Worm (Caenorhabditis elegans) whole organism, mixed stage, embryonic: ENCODE data around the gene W03A5.6.

ENCODE experiments used
- M03D4.4 ChIP-seq: sonication (generic microtip); optimal IDR thresholded peaks from 2 replicates; lab custom pipeline; 2017; ENCODE audit warnings: mild to moderate bottlenecking, missing genetic modification characterization, missing compliant biosample characterization
- bed-3 ChIP-seq: fragments of 200-800 bp; sonication (Bioruptor generic); optimal IDR thresholded peaks from 3 replicates; lab custom pipeline; 2018; ENCODE audit warnings: mild to moderate bottlenecking, missing genetic modification characterization, moderate library complexity, missing compliant biosample characterization
- blmp-1 ChIP-seq: fragments of 150-350 bp; optimal IDR thresholded peaks from 2 replicates; lab custom pipeline; 2014; ENCODE audit warnings: missing biosample characterization, missing genetic modification characterization
- ceh-39 ChIP-seq: fragments of 150-350 bp; optimal IDR thresholded peaks from 2 replicates; lab custom pipeline; 2014; ENCODE audit warnings: missing biosample characterization, missing genetic modification characterization
- ceh-83 ChIP-seq: fragments of 200-800 bp; sonication (Bioruptor generic); optimal IDR thresholded peaks from 2 replicates; lab custom pipeline; 2018; ENCODE audit warnings: mild to moderate bottlenecking, missing genetic modification characterization, missing compliant biosample characterization
- ces-1 ChIP-seq: fragments of 150-350 bp; optimal IDR thresholded peaks from 2 replicates; lab custom pipeline; 2014; ENCODE audit warnings: missing biosample characterization, missing genetic modification reagents, missing genetic modification characterization
- elt-1 ChIP-seq: sonication (generic microtip); optimal IDR thresholded peaks from 2 replicates; lab custom pipeline; 2017; ENCODE audit warnings: missing genetic modification characterization, mild to moderate bottlenecking, missing compliant biosample characterization, antibody characterized with exemption, moderate library complexity, borderline replicate concordance; ENCODE audit not compliant: insufficient read depth
- flh-1 ChIP-seq: fragments of 200-800 bp; sonication (Bioruptor generic); optimal IDR thresholded peaks from 2 replicates; lab custom pipeline; 2018; ENCODE audit warnings: mild to moderate bottlenecking, missing genetic modification characterization, moderate library complexity, missing compliant biosample characterization
- ham-2 ChIP-seq: fragments of 200-800 bp; sonication (Bioruptor generic); optimal IDR thresholded peaks from 2 replicates; lab custom pipeline; 2018; ENCODE audit warnings: mild to moderate bottlenecking, missing genetic modification characterization, missing compliant biosample characterization
- hlh-1 ChIP-seq: fragments of 150-350 bp; optimal IDR thresholded peaks from 2 replicates; lab custom pipeline; 2014; ENCODE audit warnings: missing biosample characterization, missing genetic modification reagents, missing genetic modification characterization
- lin-13 ChIP-seq: fragments of 150-350 bp; optimal IDR thresholded peaks from 2 replicates; lab custom pipeline; 2014; ENCODE audit warnings: missing biosample characterization, missing genetic modification characterization
- lin-32 ChIP-seq: fragments of 200-800 bp; sonication (Bioruptor generic); optimal IDR thresholded peaks from 2 replicates; lab custom pipeline; 2018; ENCODE audit warnings: mild to moderate bottlenecking, missing genetic modification characterization, missing compliant biosample characterization
- mab-5 ChIP-seq: fragments of 150-350 bp; optimal IDR thresholded peaks from 2 replicates; lab custom pipeline; 2014; ENCODE audit warnings: missing biosample characterization, missing genetic modification characterization
- mep-1 ChIP-seq: fragments of 150-350 bp; optimal IDR thresholded peaks from 2 replicates; lab custom pipeline; 2017; ENCODE audit warnings: missing biosample characterization, missing genetic modification reagents, missing genetic modification characterization, inconsistent platforms
- mls-2 ChIP-seq: sonication (generic microtip); optimal IDR thresholded peaks from 2 replicates; lab custom pipeline; 2016; ENCODE audit warnings: mild to moderate bottlenecking, missing genetic modification characterization, moderate library complexity, missing compliant biosample characterization
- nhr-2 ChIP-seq: fragments of 150-350 bp; optimal IDR thresholded peaks from 2 replicates; lab custom pipeline; 2014; ENCODE audit warnings: missing biosample characterization, missing genetic modification characterization
- nhr-237 ChIP-seq: fragments of 150-350 bp; optimal IDR thresholded peaks from 2 replicates; lab custom pipeline; 2014; ENCODE audit warnings: missing biosample characterization, missing genetic modification characterization
- nhr-28 ChIP-seq: fragments of 150-350 bp; optimal IDR thresholded peaks from 2 replicates; lab custom pipeline; 2014; ENCODE audit warnings: missing biosample characterization, missing genetic modification characterization
- nhr-76 ChIP-seq: sonication (generic microtip); optimal IDR thresholded peaks from 2 replicates; lab custom pipeline; 2017; ENCODE audit warnings: missing biosample characterization, missing genetic modification characterization
- pha-4 ChIP-seq: fragments of 150-350 bp; optimal IDR thresholded peaks from 2 replicates; lab custom pipeline; 2018; ENCODE audit warnings: missing biosample characterization, missing genetic modification reagents, missing genetic modification characterization
- sem-2 ChIP-seq: fragments of 200-800 bp; sonication (Bioruptor generic); optimal IDR thresholded peaks from 2 replicates; lab custom pipeline; 2018; ENCODE audit warnings: mild to moderate bottlenecking, missing genetic modification characterization, missing compliant biosample characterization
- snpc-4 ChIP-seq: fragments of 150-350 bp; optimal IDR thresholded peaks from 2 replicates; lab custom pipeline; 2014; ENCODE audit warnings: missing biosample characterization, missing genetic modification characterization
- sptf-1 ChIP-seq: sonication (generic microtip); optimal IDR thresholded peaks from 2 replicates; lab custom pipeline; 2017; ENCODE audit warnings: mild to moderate bottlenecking, missing genetic modification characterization, moderate library complexity, missing compliant biosample characterization
- unc-120 ChIP-seq: sonication (generic microtip); optimal IDR thresholded peaks from 2 replicates; lab custom pipeline; 2017; ENCODE audit warnings: missing genetic modification characterization, missing compliant biosample characterization; ENCODE audit not compliant: poor library complexity, severe bottlenecking
- unc-39 ChIP-seq: fragments of 150-350 bp; optimal IDR thresholded peaks from 2 replicates; lab custom pipeline; 2014; ENCODE audit warnings: missing biosample characterization, missing genetic modification characterization
- unc-62 ChIP-seq: fragments of 150-350 bp; optimal IDR thresholded peaks from 2 replicates; lab custom pipeline; 2014; ENCODE audit warnings: missing biosample characterization, missing genetic modification reagents, missing genetic modification characterization
- zip-8 ChIP-seq: fragments of 150-350 bp; optimal IDR thresholded peaks from 2 replicates; lab custom pipeline; 2014; ENCODE audit warnings: missing biosample characterization, missing genetic modification characterization

Gene W03A5.6

DNA sequence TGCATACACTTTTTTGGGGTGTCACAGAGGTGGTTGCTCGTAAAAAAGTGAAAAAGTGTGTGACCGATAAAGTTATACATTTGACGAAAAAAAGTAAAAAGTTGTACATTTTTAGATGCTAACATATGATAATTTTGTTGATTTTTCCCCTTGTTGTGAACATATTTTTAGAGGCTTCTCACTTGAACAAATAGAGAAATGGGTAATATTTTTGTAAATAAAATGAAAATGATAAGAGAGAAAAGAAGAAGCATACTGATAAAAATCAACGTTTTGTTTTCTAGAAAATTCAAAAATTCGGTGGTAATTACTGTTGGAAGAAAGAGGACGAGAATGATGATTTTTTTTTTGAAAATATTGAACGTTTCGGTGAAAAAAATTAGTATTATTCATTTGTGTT is 20.2 kb downstream of the W03A5.6 start:
- TF ChIP-seq mep-1, result no peak
- TF ChIP-seq ces-1, result no peak
- no peak for TF ChIP-seq sem-2
- no peak for TF ChIP-seq elt-1 (tag; lab: Kevin White, UChicago)
- no peak for TF ChIP-seq ceh-39
- TF ChIP-seq zip-8 (tag; lab: Kevin White, UChicago), result no peak
- no peak for TF ChIP-seq sptf-1
- no peak for TF ChIP-seq nhr-76 (tag; lab: Kevin White, UChicago)
- no peak for TF ChIP-seq mls-2 (tag; lab: Kevin White, UChicago)
- no peak for TF ChIP-seq unc-39 (tag; lab: Kevin White, UChicago)
- no peak for TF ChIP-seq ceh-83 (GFP tag; lab: Kevin White, UChicago)
- no peak for TF ChIP-seq pha-4
- no peak for TF ChIP-seq ham-2
- no peak for TF ChIP-seq nhr-28 (tag; lab: Kevin White, UChicago)
- TF ChIP-seq nhr-237 (tag; lab: Kevin White, UChicago), result no peak
- TF ChIP-seq flh-1, result no peak
- TF ChIP-seq unc-120 (tag; lab: Kevin White, UChicago), result no peak
- TF ChIP-seq M03D4.4 (tag; lab: Kevin White, UChicago), result no peak

DNA sequence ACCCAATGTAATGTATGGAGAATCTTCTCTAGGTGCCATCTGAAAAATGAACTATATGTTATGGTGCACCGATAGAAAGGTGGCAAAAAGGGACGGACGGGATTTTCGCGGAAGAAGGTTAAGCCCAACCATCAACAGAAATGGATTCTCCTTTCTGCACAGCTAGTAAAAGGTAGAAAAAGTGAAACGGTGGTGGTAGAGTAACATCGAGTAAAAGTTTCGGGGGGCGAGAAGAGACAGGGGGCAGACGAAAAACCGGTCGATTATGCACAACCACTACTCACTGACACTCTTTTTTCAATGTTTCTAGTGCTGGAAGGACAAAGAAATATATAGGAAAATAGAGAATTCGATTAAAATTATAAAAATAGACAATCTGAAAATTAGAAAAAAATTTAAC is 20.9 kb downstream of the W03A5.6 start:
- TF ChIP-seq snpc-4 (tag; lab: Kevin White, UChicago) (no peak), bed-3 (no peak), ces-1 (no peak), unc-120 (tag; lab: Kevin White, UChicago) (no peak), blmp-1 (tag; lab: Kevin White, UChicago) (no peak), mab-5 (no peak), nhr-76 (tag; lab: Kevin White, UChicago) (no peak), lin-13 (tag; lab: Kevin White, UChicago) (no peak), mep-1 (no peak), elt-1 (tag; lab: Kevin White, UChicago) (no peak), hlh-1 (tag; lab: Kevin White, UChicago) (no peak), pha-4 (no peak), ceh-83 (GFP tag; lab: Kevin White, UChicago) (no peak)

DNA sequence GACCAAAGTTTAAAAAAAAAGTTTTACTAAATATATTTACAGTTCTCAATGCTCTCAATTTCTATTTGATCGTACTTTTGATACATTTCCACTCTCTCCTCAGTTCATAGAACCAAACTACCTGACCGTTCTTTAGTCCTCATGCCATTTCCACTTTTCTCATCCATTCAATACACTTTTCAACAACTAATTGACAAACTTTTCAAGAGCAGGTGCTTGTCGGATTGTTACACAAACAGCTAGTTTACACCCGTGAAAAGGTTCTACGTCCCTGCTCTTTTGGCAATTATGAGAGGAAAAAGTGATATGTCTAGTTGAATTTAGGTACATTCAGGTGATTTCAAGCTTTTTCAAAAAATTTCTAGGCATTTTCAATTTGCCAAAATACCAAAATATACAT is 22.5 kb downstream of the W03A5.6 start:
- no peak for TF ChIP-seq sem-2
- TF ChIP-seq hlh-1 (tag; lab: Kevin White, UChicago), result peak; percentile 81
- no peak for TF ChIP-seq nhr-2
- TF ChIP-seq ceh-83 (GFP tag; lab: Kevin White, UChicago), result no peak
- no peak for TF ChIP-seq bed-3
- peak; percentile 31 for TF ChIP-seq unc-120 (tag; lab: Kevin White, UChicago)

DNA sequence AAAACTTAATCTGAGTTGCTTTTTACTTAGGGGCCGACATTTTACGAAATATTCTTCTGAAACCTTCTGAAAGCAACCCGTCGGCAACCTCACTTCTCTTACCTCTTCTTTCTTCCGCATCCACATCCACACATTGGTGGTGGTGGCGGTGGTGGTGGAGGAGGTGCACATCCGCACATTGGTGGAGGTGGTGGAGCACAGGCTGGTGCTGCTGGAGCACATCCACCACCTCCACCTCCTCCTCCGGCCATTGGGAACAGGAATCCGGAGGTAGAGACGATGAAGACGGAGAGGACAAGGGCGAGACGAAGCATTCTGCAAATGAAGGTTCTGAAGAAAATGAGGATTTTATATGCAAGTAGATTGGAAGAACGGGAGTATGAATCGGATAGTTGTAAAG is 26.8 kb downstream of the W03A5.6 start, which contains the start of gene grl-22:
Gene grl-22 (minus strand): TSS at position 332 of the 400 bp plus-strand sequence.
- TF ChIP-seq unc-120 (tag; lab: Kevin White, UChicago), result no peak
- TF ChIP-seq, all 35 proteins: peak for 0

DNA sequence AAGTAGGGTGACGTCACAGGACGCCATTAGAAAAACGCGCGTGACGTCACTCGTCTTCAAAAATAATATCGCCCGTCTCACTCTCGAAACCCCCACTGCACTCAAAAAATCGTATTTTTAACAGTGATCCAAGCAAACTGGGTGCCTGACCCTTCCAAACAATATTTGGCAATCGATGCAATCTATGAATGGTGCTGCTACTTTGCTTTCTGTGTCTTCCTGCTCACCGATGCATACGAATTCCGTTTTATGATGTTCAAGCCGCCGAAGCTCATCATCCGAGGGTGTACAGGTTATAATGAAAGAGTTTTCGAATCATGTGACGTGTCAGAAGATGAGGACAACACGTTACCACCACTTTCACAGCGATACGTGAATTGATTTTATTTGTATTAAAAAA is 32.9 kb downstream of the W03A5.6 start, which contains the start of gene W03A5.1:
Gene W03A5.1 (plus strand): TSS at position 301 of the 400 bp plus-strand sequence.
- TF ChIP-seq mab-5, result no peak
- TF ChIP-seq zip-8 (tag; lab: Kevin White, UChicago), result peak; percentile 87
- no peak for TF ChIP-seq lin-32 (GFP tag; lab: Kevin White, UChicago)
- TF ChIP-seq nhr-76 (tag; lab: Kevin White, UChicago), result no peak
- no peak for TF ChIP-seq lin-13 (tag; lab: Kevin White, UChicago)
- TF ChIP-seq elt-1 (tag; lab: Kevin White, UChicago), result no peak

DNA sequence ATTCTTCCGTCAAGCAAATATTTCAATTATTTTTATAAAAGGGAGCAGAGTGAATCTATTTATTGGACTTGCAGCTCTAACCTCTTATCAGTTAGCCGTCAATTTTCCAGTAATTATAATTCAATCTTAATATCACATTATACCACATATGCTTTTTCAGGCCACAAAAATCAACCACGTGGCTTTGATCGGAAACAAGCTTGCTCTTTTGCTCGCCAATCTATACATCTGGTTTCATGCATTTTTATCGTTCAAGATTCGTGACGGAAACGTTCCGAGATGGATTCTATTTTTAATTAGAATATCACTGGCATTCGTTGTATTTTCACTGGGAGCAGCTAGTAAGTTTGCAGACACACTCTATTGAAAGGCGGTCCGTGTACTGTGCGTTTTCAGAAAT is 33.4 kb downstream of the W03A5.6 start:
- TF ChIP-seq ceh-39, result no peak
- no peak for TF ChIP-seq bed-3
- TF ChIP-seq blmp-1 (tag; lab: Kevin White, UChicago), result no peak
- no peak for TF ChIP-seq unc-62 (GFP tag; lab: Kevin White, UChicago)
- no peak for TF ChIP-seq unc-39 (tag; lab: Kevin White, UChicago)
- TF ChIP-seq ces-1, result no peak
- no peak for TF ChIP-seq elt-1 (tag; lab: Kevin White, UChicago)
- no peak for TF ChIP-seq ceh-83 (GFP tag; lab: Kevin White, UChicago)
